Fruit fly (Drosophila melanogaster) whole organism, embryonic: ENCODE data around the gene CG14676.

Source experiments
- Atf-2 ChIP-seq: fragments of 200-800 bp; sonication (Bioruptor generic); optimal IDR thresholded peaks from 2 replicates; lab custom pipeline; 2016; ENCODE audit warnings: missing biosample characterization, missing genetic modification characterization
- Atf3 ChIP-seq: fragments of 200-800 bp; sonication (Bioruptor generic); optimal IDR thresholded peaks from 3 replicates; lab custom pipeline; 2016; ENCODE audit warnings: missing biosample characterization, missing genetic modification characterization
- Bteb2 ChIP-seq: fragments of 200-800 bp; sonication (Bioruptor generic); optimal IDR thresholded peaks from 2 replicates; lab custom pipeline; 2016; ENCODE audit warnings: missing biosample characterization, missing genetic modification characterization
- CG10543 ChIP-seq: fragments of 200-800 bp; sonication (Bioruptor generic); optimal IDR thresholded peaks from 3 replicates; lab custom pipeline; 2017; ENCODE audit warnings: missing biosample characterization, mild to moderate bottlenecking, missing genetic modification characterization, moderate library complexity
- CG10654 ChIP-seq: fragments of 200-800 bp; sonication (Bioruptor generic); optimal IDR thresholded peaks from 2 replicates; lab custom pipeline; 2016; ENCODE audit warnings: missing biosample characterization, missing genetic modification characterization
- CG10979 ChIP-seq: fragments of 200-800 bp; sonication (Bioruptor generic); optimal IDR thresholded peaks from 2 replicates; lab custom pipeline; 2018; ENCODE audit warnings: missing biosample characterization, mild to moderate bottlenecking, missing genetic modification characterization, moderate library complexity
- CG11695 ChIP-seq: fragments of 200-800 bp; sonication (Bioruptor generic); IDR thresholded peaks from 3 replicates; pipeline ENCODE4 v1.3.6; 2022; ENCODE audit warnings: missing biosample characterization, missing genetic modification characterization
- CG12391 ChIP-seq: fragments of 200-800 bp; sonication (Bioruptor generic); optimal IDR thresholded peaks from 3 replicates; lab custom pipeline; 2018; ENCODE audit warnings: missing biosample characterization, mild to moderate bottlenecking, missing genetic modification characterization, moderate library complexity
- CG14050 ChIP-seq: fragments of 200-800 bp; sonication (Bioruptor generic); IDR thresholded peaks from 3 replicates; pipeline ENCODE4 v1.3.6; 2022; ENCODE audit warnings: missing biosample characterization, missing genetic modification characterization
- CG15696 ChIP-seq: fragments of 200-800 bp; sonication (Bioruptor generic); optimal IDR thresholded peaks from 2 replicates; lab custom pipeline; 2019; ENCODE audit warnings: missing biosample characterization, mild to moderate bottlenecking, missing genetic modification characterization, moderate library complexity
- CG17612 ChIP-seq: fragments of 200-800 bp; sonication (Bioruptor generic); IDR thresholded peaks from 2 replicates; pipeline ENCODE4 v1.3.6; 2022; ENCODE audit warnings: missing biosample characterization, missing genetic modification characterization
- CG18764 ChIP-seq: fragments of 200-800 bp; sonication (Bioruptor generic); optimal IDR thresholded peaks from 3 replicates; lab custom pipeline; 2016; ENCODE audit warnings: missing biosample characterization, missing genetic modification characterization
- CG31224 ChIP-seq: fragments of 200-800 bp; sonication (Bioruptor generic); IDR thresholded peaks from 2 replicates; pipeline ENCODE4 v1.3.6; 2022; ENCODE audit warnings: missing biosample characterization, missing genetic modification characterization
- CG31388 ChIP-seq: fragments of 200-800 bp; sonication (Bioruptor generic); optimal IDR thresholded peaks from 2 replicates; lab custom pipeline; 2016; ENCODE audit warnings: missing biosample characterization, missing genetic modification characterization
- CG32532 ChIP-seq: fragments of 200-800 bp; sonication (Bioruptor generic); IDR thresholded peaks from 2 replicates; pipeline ENCODE4 v1.3.6; 2022; ENCODE audit warnings: missing biosample characterization, missing genetic modification characterization
- CG8089 ChIP-seq: fragments of 200-800 bp; sonication (Bioruptor generic); optimal IDR thresholded peaks from 3 replicates; lab custom pipeline; 2016; ENCODE audit warnings: missing biosample characterization, missing genetic modification characterization
- CG9609 ChIP-seq: fragments of 200-800 bp; sonication (Bioruptor generic); optimal IDR thresholded peaks from 3 replicates; lab custom pipeline; 2016; ENCODE audit warnings: missing biosample characterization, missing genetic modification characterization
- CTCF ChIP-seq: fragments of 200-800 bp; sonication (Bioruptor generic); optimal IDR thresholded peaks from 2 replicates; lab custom pipeline; 2017; ENCODE audit warnings: missing biosample characterization, mild to moderate bottlenecking, missing genetic modification characterization, moderate library complexity
- D ChIP-seq, 2 experiments: fragments of 200-800 bp in 1 of 2; fragments of >200 bp in 1 of 2; sonication (Bioruptor generic) in 1 of 2; optimal IDR thresholded peaks; 2 replicates in 1 of 2; 3 replicates in 1 of 2; lab custom pipeline; 2017; ENCODE audit warnings: mild to moderate bottlenecking in 1 of 2, missing biosample characterization in 1 of 2, missing genetic modification characterization in 1 of 2, missing genetic modification reagents in 1 of 2
- D19B ChIP-seq: fragments of 200-800 bp; sonication (Bioruptor generic); optimal IDR thresholded peaks from 2 replicates; lab custom pipeline; 2017; ENCODE audit warnings: missing biosample characterization, mild to moderate bottlenecking, missing genetic modification characterization
- Deaf1 ChIP-seq: fragments of 200-800 bp; optimal IDR thresholded peaks from 3 replicates; lab custom pipeline; 2019; ENCODE audit warnings: missing biosample characterization, mild to moderate bottlenecking, missing genetic modification characterization, moderate library complexity
- Dp ChIP-seq: fragments of 200-800 bp; sonication (Bioruptor generic); optimal IDR thresholded peaks from 2 replicates; lab custom pipeline; 2018; ENCODE audit warnings: missing biosample characterization, mild to moderate bottlenecking, missing genetic modification characterization, moderate library complexity
- H15 ChIP-seq: fragments of 200-800 bp; sonication (Bioruptor generic); IDR thresholded peaks from 3 replicates; pipeline ENCODE4 v1.3.6; 2022; ENCODE audit warnings: missing biosample characterization, missing genetic modification characterization
- HmgZ ChIP-seq: fragments of 200-800 bp; sonication (Bioruptor generic); optimal IDR thresholded peaks from 2 replicates; lab custom pipeline; 2018; ENCODE audit warnings: missing biosample characterization, mild to moderate bottlenecking, missing genetic modification characterization
- Hmx ChIP-seq: fragments of 200-800 bp; sonication (Bioruptor generic); optimal IDR thresholded peaks from 2 replicates; lab custom pipeline; 2016; ENCODE audit warnings: missing biosample characterization, missing genetic modification characterization
- MBD-R2 ChIP-seq: fragments of 200-800 bp; sonication (Bioruptor generic); IDR thresholded peaks from 2 replicates; pipeline ENCODE4 v1.3.6; 2022; ENCODE audit warnings: missing biosample characterization, missing genetic modification characterization
- MESR4 ChIP-seq: fragments of 200-800 bp; sonication (Bioruptor generic); optimal IDR thresholded peaks from 2 replicates; lab custom pipeline; 2018; ENCODE audit warnings: missing biosample characterization, mild to moderate bottlenecking, missing genetic modification characterization, moderate library complexity
- Mrtf ChIP-seq: fragments of 200-800 bp; sonication (Bioruptor generic); IDR thresholded peaks from 3 replicates; pipeline ENCODE4 v1.3.6; 2022; ENCODE audit warnings: missing biosample characterization, missing genetic modification characterization
- NC2α ChIP-seq: fragments of 200-800 bp; sonication (Bioruptor generic); optimal IDR thresholded peaks from 2 replicates; lab custom pipeline; 2016; ENCODE audit warnings: missing biosample characterization, missing genetic modification characterization
- NfI ChIP-seq: fragments of 200-800 bp; sonication (Bioruptor generic); optimal IDR thresholded peaks from 3 replicates; lab custom pipeline; 2018; ENCODE audit warnings: missing biosample characterization, mild to moderate bottlenecking, missing genetic modification characterization, moderate library complexity
- Opbp ChIP-seq: fragments of 200-800 bp; sonication (Bioruptor generic); IDR thresholded peaks from 3 replicates; pipeline ENCODE4 v1.3.6; 2022; ENCODE audit warnings: missing biosample characterization, missing genetic modification characterization; ENCODE audit not compliant: partially characterized antibody
- Stat92E ChIP-seq, 3 experiments: fragments of >200 bp in 2 of 3; fragments of 200-800 bp in 1 of 3; sonication (Bioruptor generic) in 1 of 3; optimal IDR thresholded peaks; 2 replicates each; lab custom pipeline; 2017 to 2019; ENCODE audit warnings: missing biosample characterization in 3 of 3, missing genetic modification characterization in 3 of 3, mild to moderate bottlenecking in 1 of 3, moderate library complexity in 1 of 3
- abd-A ChIP-seq: fragments of 200-800 bp; sonication (Bioruptor generic); optimal IDR thresholded peaks from 3 replicates; lab custom pipeline; 2019; ENCODE audit warnings: missing biosample characterization, mild to moderate bottlenecking, missing genetic modification characterization, moderate library complexity
- az2 ChIP-seq: fragments of 200-800 bp; sonication (Bioruptor generic); optimal IDR thresholded peaks from 3 replicates; lab custom pipeline; 2016; ENCODE audit warnings: missing biosample characterization, missing genetic modification characterization
- dysf ChIP-seq: fragments of 200-800 bp; sonication (Bioruptor generic); IDR thresholded peaks from 3 replicates; pipeline ENCODE4 v1.3.6; 2022; ENCODE audit warnings: missing biosample characterization, missing genetic modification characterization
- fu2 ChIP-seq: fragments of 200-800 bp; sonication (Bioruptor generic); optimal IDR thresholded peaks from 2 replicates; lab custom pipeline; 2016; ENCODE audit warnings: missing biosample characterization, missing genetic modification characterization
- h ChIP-seq: fragments of >200 bp; optimal IDR thresholded peaks from 2 replicates; lab custom pipeline; 2017
- ind ChIP-seq: fragments of 200-800 bp; sonication (Bioruptor generic); optimal IDR thresholded peaks from 3 replicates; lab custom pipeline; 2016; ENCODE audit warnings: missing biosample characterization, missing genetic modification characterization
- lab ChIP-seq: fragments of 200-800 bp; sonication (Bioruptor generic); optimal IDR thresholded peaks from 3 replicates; lab custom pipeline; 2017; ENCODE audit warnings: missing biosample characterization, missing genetic modification characterization, mild to moderate bottlenecking, moderate library complexity, missing genetic modification reagents
- luna ChIP-seq: fragments of 200-800 bp; sonication (Bioruptor generic); optimal IDR thresholded peaks from 2 replicates; lab custom pipeline; 2016; ENCODE audit warnings: missing biosample characterization, missing genetic modification characterization
- mld ChIP-seq: fragments of 200-800 bp; sonication (Bioruptor generic); IDR thresholded peaks from 3 replicates; pipeline ENCODE4 v1.3.6; 2022; ENCODE audit warnings: missing biosample characterization, missing genetic modification characterization; ENCODE audit not compliant: partially characterized antibody
- psq ChIP-seq: fragments of 200-800 bp; sonication (Bioruptor generic); optimal IDR thresholded peaks from 2 replicates; lab custom pipeline; 2017; ENCODE audit warnings: missing biosample characterization, missing genetic modification characterization
- sim ChIP-seq: fragments of 200-800 bp; sonication (Bioruptor generic); IDR thresholded peaks from 2 replicates; pipeline ENCODE4 v1.3.6; 2022; ENCODE audit warnings: missing biosample characterization, missing genetic modification characterization
- sima ChIP-seq: fragments of 200-800 bp; sonication (Bioruptor generic); optimal IDR thresholded peaks from 2 replicates; lab custom pipeline; 2016; ENCODE audit warnings: missing biosample characterization, missing genetic modification characterization
- slbo ChIP-seq: fragments of 200-800 bp; sonication (Bioruptor generic); IDR thresholded peaks from 2 replicates; pipeline ENCODE4 v1.3.6; 2022; ENCODE audit warnings: missing biosample characterization, missing genetic modification characterization
- tgo ChIP-seq: fragments of 200-800 bp; sonication (Bioruptor generic); IDR thresholded peaks from 3 replicates; pipeline ENCODE4 v1.3.6; 2022; ENCODE audit warnings: missing biosample characterization, missing genetic modification characterization
- wek ChIP-seq: fragments of 200-800 bp; sonication (Bioruptor generic); optimal IDR thresholded peaks from 3 replicates; lab custom pipeline; 2018; ENCODE audit warnings: missing biosample characterization, mild to moderate bottlenecking, missing genetic modification characterization, moderate library complexity
- yki ChIP-seq: fragments of >200 bp; optimal IDR thresholded peaks from 3 replicates; lab custom pipeline; 2018
- zfh2 ChIP-seq: fragments of 200-800 bp; sonication (Bioruptor generic); optimal IDR thresholded peaks from 2 replicates; lab custom pipeline; 2016; ENCODE audit warnings: missing biosample characterization, missing genetic modification characterization

The CG14676 gene

DNA sequence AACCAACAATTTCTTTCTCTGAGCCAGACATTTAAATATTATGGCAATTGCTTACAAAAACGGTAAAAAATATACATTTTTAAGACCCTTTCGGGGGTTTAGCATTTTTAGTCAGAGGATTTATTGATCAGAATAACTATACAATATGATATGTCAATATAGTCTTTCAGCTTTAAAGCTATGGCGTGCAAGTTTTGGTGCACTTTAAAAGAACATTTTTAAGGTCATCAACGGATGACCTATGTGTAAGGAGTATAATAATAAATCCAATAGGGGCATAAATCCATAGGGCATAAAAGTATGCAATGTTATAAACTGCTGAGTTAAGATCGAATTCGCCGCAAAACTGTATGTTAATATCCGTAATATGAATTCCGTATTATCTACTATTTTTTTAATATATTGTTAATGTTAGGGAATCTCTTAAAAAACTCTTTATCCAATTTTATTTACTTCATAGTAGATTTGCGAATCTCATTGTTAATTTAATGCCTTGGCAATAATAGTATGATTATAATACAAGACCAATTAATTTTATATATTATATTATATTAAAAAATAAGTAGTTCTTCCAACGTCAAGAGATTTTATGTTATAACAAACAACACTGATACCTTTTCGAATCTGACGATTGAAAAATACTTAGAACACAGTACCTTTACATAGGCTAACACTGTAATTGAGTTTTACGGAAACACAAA, at the start of gene CG14676:
CG14676 (plus strand) TSS at position 651 of the 701 bp plus-strand sequence.
- TF ChIP-seq D (optimal IDR thresholded peaks at IDR 0.05; lab: Kevin White, UChicago) = no peak
- TF ChIP-seq D (GFP tag; optimal IDR thresholded peaks at IDR 0.05; lab: Kevin White, UChicago) = no peak
- no peak for TF ChIP-seq CG11695 (GFP tag; lab: Robert Waterston, UW)
- TF ChIP-seq mld (GFP tag; lab: Robert Waterston, UW) = no peak
- TF ChIP-seq slbo (GFP tag; lab: Robert Waterston, UW) = no peak
- TF ChIP-seq H15 (GFP tag; lab: Robert Waterston, UW) = no peak
- TF ChIP-seq NfI (GFP tag; lab: Kevin White, UChicago) = no peak
- no peak for TF ChIP-seq CG10654 (GFP tag; lab: Kevin White, UChicago)
- no peak for TF ChIP-seq CG12391 (tag; lab: Kevin White, UChicago)
- TF ChIP-seq CG32532 (GFP tag; lab: Robert Waterston, UW) = no peak
- TF ChIP-seq yki (lab: Kevin White, UChicago) = no peak
- TF ChIP-seq Atf3 (GFP tag; lab: Kevin White, UChicago) = no peak
- no peak for TF ChIP-seq Hmx
- TF ChIP-seq fu2 = no peak
- no peak for TF ChIP-seq Opbp
- TF ChIP-seq luna = no peak
- TF ChIP-seq Stat92E (GFP tag; optimal IDR thresholded peaks at IDR 0.05; lab: Kevin White, UChicago) = no peak
- TF ChIP-seq MESR4 (GFP tag; lab: Kevin White, UChicago) = no peak
- no peak for TF ChIP-seq CG9609 (GFP tag; lab: Kevin White, UChicago)

DNA sequence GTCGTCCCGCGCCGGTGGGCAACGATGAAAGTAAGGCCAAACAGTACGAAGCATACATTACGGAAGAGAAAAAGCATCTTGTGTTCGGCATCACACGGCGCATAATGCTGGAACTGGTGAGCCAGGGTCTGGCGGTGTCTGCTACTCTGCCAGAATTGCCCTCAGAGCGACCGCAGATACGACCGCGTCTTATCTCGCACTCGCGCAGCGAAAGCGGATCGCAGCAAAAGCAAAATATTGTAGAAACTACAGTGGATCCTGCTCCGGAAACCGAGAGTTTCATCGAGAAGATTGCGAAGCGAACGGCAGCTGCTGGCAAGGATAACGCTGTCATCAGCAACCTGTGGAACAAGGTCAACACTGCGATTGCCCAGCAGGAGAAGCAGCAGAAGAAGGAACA, 49.3 kb upstream of the CG14676 start:
- TF ChIP-seq Bteb2 (GFP tag; lab: Kevin White, UChicago) = no peak
- TF ChIP-seq az2 (GFP tag; lab: Kevin White, UChicago) = no peak
- no peak for TF ChIP-seq tgo (GFP tag; lab: Robert Waterston, UW)
- no peak for TF ChIP-seq sima
- TF ChIP-seq psq (GFP tag; lab: Kevin White, UChicago) = no peak
- TF ChIP-seq NC2α (GFP tag; lab: Kevin White, UChicago) = no peak
- no peak for TF ChIP-seq ind (GFP tag; lab: Kevin White, UChicago)
- TF ChIP-seq HmgZ (tag; lab: Kevin White, UChicago) = no peak
- TF ChIP-seq h (lab: Kevin White, UChicago) = no peak
- no peak for TF ChIP-seq wek
- TF ChIP-seq lab (GFP tag; lab: Kevin White, UChicago) = no peak
- no peak for TF ChIP-seq MBD-R2
- no peak for TF ChIP-seq CTCF (GFP tag; lab: Kevin White, UChicago)
- TF ChIP-seq CG31388 = no peak
- no peak for TF ChIP-seq Mrtf (GFP tag; lab: Robert Waterston, UW)
- no peak for TF ChIP-seq Dp (GFP tag; lab: Kevin White, UChicago)
- TF ChIP-seq CG10979 = no peak
- no peak for TF ChIP-seq dysf (GFP tag; lab: Robert Waterston, UW)
- no peak for TF ChIP-seq CG18764 (GFP tag; lab: Kevin White, UChicago)
- no peak for TF ChIP-seq Atf-2 (GFP tag; lab: Kevin White, UChicago)

DNA sequence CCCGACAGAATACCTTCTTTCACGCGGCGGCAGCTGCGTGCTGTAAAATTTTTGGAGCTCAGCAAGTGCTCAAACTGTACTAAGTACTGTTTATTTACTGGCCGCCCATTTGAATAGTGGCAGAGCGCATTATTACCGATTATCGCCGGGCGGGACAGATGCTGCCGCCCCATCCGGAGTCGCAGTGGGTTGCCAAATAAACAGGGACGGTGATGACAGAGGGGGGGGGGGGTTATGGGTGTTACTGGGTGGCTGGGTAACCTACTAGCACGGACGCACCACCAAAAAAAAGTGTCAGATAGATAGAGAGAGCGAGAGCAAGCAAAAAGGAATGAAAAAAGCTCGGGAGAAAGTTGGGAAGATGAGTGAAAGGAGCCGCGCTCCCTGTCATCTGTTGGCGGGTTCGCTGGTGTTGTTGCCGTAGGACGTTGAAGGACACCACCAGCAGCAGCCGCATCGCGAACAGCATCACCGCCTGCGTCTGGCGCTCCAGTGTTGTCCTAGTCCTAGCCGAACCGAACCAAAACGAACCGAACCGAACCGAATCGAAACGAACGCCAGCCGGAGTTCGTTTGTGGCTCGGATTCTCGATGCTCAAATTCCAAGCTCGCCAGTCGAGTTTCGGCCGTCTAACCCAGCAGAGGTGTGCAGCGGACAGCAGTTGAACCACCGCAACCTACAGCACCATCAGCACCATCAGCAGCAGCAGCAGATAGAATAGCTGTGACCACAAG, 45.1 kb upstream of the CG14676 start, which contains the start of gene CG11000:
CG11000 (plus strand) TSS at position 626 of the 734 bp plus-strand sequence.
- TF ChIP-seq CG14050 (GFP tag; lab: Robert Waterston, UW) (no peak), zfh2 (GFP tag; lab: Kevin White, UChicago) (no peak), abd-A (peak; percentile 89), CG17612 (GFP tag; lab: Robert Waterston, UW) (no peak), CG10543 (GFP tag; lab: Kevin White, UChicago) (no peak), D19B (GFP tag; lab: Kevin White, UChicago) (no peak), CG8089 (no peak), az2 (GFP tag; lab: Kevin White, UChicago) (no peak), Deaf1 (tag; lab: Kevin White, UChicago) (peak; percentile 98), CG31224 (GFP tag; lab: Robert Waterston, UW) (peak; percentile 63; the same call in 1 of the 2 replicates), sim (no peak), CG15696 (no peak)
